Fruit fly (Drosophila melanogaster) whole organism, pupa: ENCODE data around the gene Obp83g.

Experiments used
- CG14655 ChIP-seq: fragments of 200-800 bp; sonication (Bioruptor generic); optimal IDR thresholded peaks from 3 replicates; lab custom pipeline; 2017; ENCODE audit warnings: mild to moderate bottlenecking, missing biosample characterization, missing genetic modification reagents, missing genetic modification characterization
- CG15710 ChIP-seq: fragments of 200-800 bp; sonication (Bioruptor generic); optimal IDR thresholded peaks from 2 replicates; lab custom pipeline; 2018; ENCODE audit warnings: missing biosample characterization, mild to moderate bottlenecking, missing genetic modification characterization, moderate library complexity
- CG32121 ChIP-seq: fragments of 200-800 bp; sonication (Bioruptor generic); IDR thresholded peaks from 2 replicates; pipeline ENCODE4 v1.3.6; 2022; ENCODE audit warnings: missing biosample characterization, missing genetic modification characterization
- CG4496 ChIP-seq: fragments of 200-800 bp; sonication (Bioruptor generic); IDR thresholded peaks from 3 replicates; pipeline ENCODE4 v1.3.6; 2022; ENCODE audit warnings: missing biosample characterization, missing genetic modification characterization
- CG8159 ChIP-seq: fragments of 200-800 bp; sonication (Bioruptor generic); optimal IDR thresholded peaks from 3 replicates; lab custom pipeline; 2018; ENCODE audit warnings: missing biosample characterization, mild to moderate bottlenecking, missing genetic modification characterization, moderate library complexity
- D1 ChIP-seq: fragments of 200-800 bp; sonication (Bioruptor generic); optimal IDR thresholded peaks from 2 replicates; lab custom pipeline; 2018; ENCODE audit warnings: missing biosample characterization, mild to moderate bottlenecking, missing genetic modification characterization, moderate library complexity
- EcR ChIP-seq: fragments of 200-800 bp; sonication (Bioruptor generic); optimal IDR thresholded peaks from 3 replicates; lab custom pipeline; 2019; ENCODE audit warnings: missing biosample characterization, missing genetic modification characterization, mild to moderate bottlenecking, moderate library complexity, missing genetic modification reagents
- Pif1A ChIP-seq: fragments of 200-800 bp; sonication (Bioruptor generic); optimal IDR thresholded peaks from 3 replicates; lab custom pipeline; 2016; ENCODE audit warnings: missing biosample characterization, missing genetic modification characterization
- Pif1B ChIP-seq: fragments of 200-800 bp; sonication (Bioruptor generic); optimal IDR thresholded peaks from 3 replicates; lab custom pipeline; 2016; ENCODE audit warnings: missing biosample characterization, missing genetic modification characterization
- Snoo ChIP-seq: fragments of 200-800 bp; sonication (Bioruptor generic); optimal IDR thresholded peaks from 3 replicates; lab custom pipeline; 2017; ENCODE audit warnings: missing biosample characterization, mild to moderate bottlenecking, missing genetic modification characterization, inconsistent platforms
- fd96Ca ChIP-seq: fragments of 200-800 bp; sonication (Bioruptor generic); IDR thresholded peaks from 3 replicates; pipeline ENCODE4 v1.3.6; 2022; ENCODE audit warnings: missing biosample characterization, missing genetic modification characterization

dm6 chr3R:6100764-6101163 is 11.3 kb downstream of the Obp83g start, which contains the start of gene Gasp:
- TF ChIP-seq CG4496 (GFP tag; lab: Robert Waterston, UW) (no peak), fd96Ca (no peak), CG8159 (tag; lab: Kevin White, UChicago) (no peak), CG15710 (tag; lab: Kevin White, UChicago) (no peak), Pif1A (GFP tag; lab: Kevin White, UChicago) (no peak), Pif1B (no peak), Snoo (tag; lab: Kevin White, UChicago) (no peak), D1 (tag; lab: Kevin White, UChicago) (no peak), EcR (GFP tag; lab: Kevin White, UChicago) (peak; percentile 29), CG14655 (no peak), CG32121 (GFP tag; lab: Robert Waterston, UW) (0 out of 2 replicates have a peak, but pooled peaks have one; percentile 15)
